Fruit fly (Drosophila melanogaster): ENCODE measurements around the gene CG7376.

- TF ChIP-seq sc (optimal IDR thresholded peaks at IDR 0.05) (no peak), sc (GFP tag; optimal IDR thresholded peaks at IDR 0.05) (no peak), CG2678 (tag; optimal IDR thresholded peaks at IDR 0.05) (no peak), Blimp-1 (GFP tag; optimal IDR thresholded peaks at IDR 0.05) (no peak)
Measured at dm6 chr3L:6218517-6219155, 44.6 kb downstream of the CG7376 start.
